Fruit fly (Drosophila melanogaster): Measurements from ENCODE around the gene CG11470.

dm6 chr3R:29550735-29551134, 38.8 kb downstream of the CG11470 start:
- no peak for TF ChIP-seq psq (GFP tag; optimal IDR thresholded peaks at IDR 0.05)
- TF ChIP-seq br (GFP tag; optimal IDR thresholded peaks at IDR 0.05): no peak
- no peak for TF ChIP-seq CG32264 (GFP tag; optimal IDR thresholded peaks at IDR 0.05)
- TF ChIP-seq OdsH (GFP tag; optimal IDR thresholded peaks at IDR 0.05): no peak
- TF ChIP-seq Vsx2 (GFP tag; optimal IDR thresholded peaks at IDR 0.05; ENCODE audit: partially characterized antibody): no peak
- TF ChIP-seq fru (GFP tag; optimal IDR thresholded peaks at IDR 0.05): no peak
- TF ChIP-seq pan (optimal IDR thresholded peaks at IDR 0.05): no peak
- TF ChIP-seq Abd-B (GFP tag; optimal IDR thresholded peaks at IDR 0.05): no peak
- TF ChIP-seq dl (GFP tag; optimal IDR thresholded peaks at IDR 0.05; ENCODE audit: insufficient read depth in 1 of 2, partially characterized antibody in 2 of 2): no peak
- TF ChIP-seq Hr83 (GFP tag; optimal IDR thresholded peaks at IDR 0.05; ENCODE audit: poor library complexity, severe bottlenecking): no peak
- TF ChIP-seq Dfd (GFP tag; optimal IDR thresholded peaks at IDR 0.05): no peak

Measured in whole organism, wandering third instar larva.